Fruit fly (Drosophila melanogaster): ENCODE results near the gene Fer1HCH.

Fer1HCH gene

DNA sequence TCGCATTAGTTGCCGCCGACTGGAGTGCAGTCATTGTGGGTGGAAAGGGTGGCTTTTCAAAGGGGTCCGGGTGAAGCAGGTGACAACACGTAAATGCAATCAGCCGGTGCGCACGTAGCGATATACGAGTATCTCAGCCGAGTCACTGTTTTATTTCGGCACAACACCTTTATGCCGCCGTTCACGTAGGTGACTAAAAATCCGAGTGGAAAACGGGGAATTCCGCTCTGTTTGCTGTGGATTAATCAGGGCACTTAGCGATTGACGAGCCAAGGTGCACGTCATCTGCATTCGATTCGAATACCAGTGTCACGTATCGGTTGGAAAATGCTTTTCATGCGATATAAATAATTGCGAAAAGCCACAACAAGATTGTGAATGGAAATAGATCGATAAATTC is 18.5 kb upstream of the Fer1HCH start:
- no peak for TF ChIP-seq Vsx2 (GFP tag; optimal IDR thresholded peaks at IDR 0.05; ENCODE audit: partially characterized antibody)
- TF ChIP-seq woc (GFP tag; optimal IDR thresholded peaks at IDR 0.05), result no peak
- no peak for TF ChIP-seq Rel (GFP tag; optimal IDR thresholded peaks at IDR 0.05)
- peak; percentile 94 for TF ChIP-seq Rel (tag; optimal IDR thresholded peaks at IDR 0.05)
- TF ChIP-seq brk (GFP tag; optimal IDR thresholded peaks at IDR 0.05), result no peak
- no peak for TF ChIP-seq Dfd (GFP tag; optimal IDR thresholded peaks at IDR 0.05)
- TF ChIP-seq Sp1 (GFP tag; optimal IDR thresholded peaks at IDR 0.05), result no peak
- no peak for TF ChIP-seq Jra (GFP tag; optimal IDR thresholded peaks at IDR 0.05)
- no peak for TF ChIP-seq dmrt93B (GFP tag; optimal IDR thresholded peaks at IDR 0.05)

DNA sequence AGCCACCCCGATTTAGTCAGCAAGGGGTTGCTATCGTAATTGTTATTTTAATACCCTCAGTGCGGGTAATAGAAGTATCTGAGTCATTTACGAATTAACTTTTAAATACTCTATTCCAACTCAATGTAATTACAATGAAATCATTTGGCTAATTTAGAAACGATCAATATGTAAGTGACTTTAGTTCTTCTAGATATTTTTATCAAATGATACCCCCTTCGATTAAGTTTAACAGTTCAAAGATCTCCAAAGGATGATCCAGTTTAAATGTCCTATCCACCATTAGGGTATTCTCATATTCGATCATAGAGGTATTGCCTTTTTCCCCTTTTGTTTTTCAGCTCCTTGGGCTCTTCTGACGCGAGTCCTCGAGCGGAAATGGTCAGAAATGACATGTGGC is 5.9 kb upstream of the Fer1HCH start:
- TF ChIP-seq HLH106 (tag; optimal IDR thresholded peaks at IDR 0.05) (peak; percentile 5), woc (GFP tag; optimal IDR thresholded peaks at IDR 0.05) (peak; percentile 35), Hr83 (GFP tag; optimal IDR thresholded peaks at IDR 0.05; ENCODE audit: poor library complexity, severe bottlenecking) (no peak), Hnf4 (GFP tag; optimal IDR thresholded peaks at IDR 0.05) (no peak), foxo (GFP tag; optimal IDR thresholded peaks at IDR 0.05) (peak in 1 of 2 experiments; percentile 1), h (GFP tag; optimal IDR thresholded peaks at IDR 0.05) (no peak), fru (GFP tag; optimal IDR thresholded peaks at IDR 0.05) (peak; percentile 6), ey (GFP tag; optimal IDR thresholded peaks at IDR 0.05) (no peak)

DNA sequence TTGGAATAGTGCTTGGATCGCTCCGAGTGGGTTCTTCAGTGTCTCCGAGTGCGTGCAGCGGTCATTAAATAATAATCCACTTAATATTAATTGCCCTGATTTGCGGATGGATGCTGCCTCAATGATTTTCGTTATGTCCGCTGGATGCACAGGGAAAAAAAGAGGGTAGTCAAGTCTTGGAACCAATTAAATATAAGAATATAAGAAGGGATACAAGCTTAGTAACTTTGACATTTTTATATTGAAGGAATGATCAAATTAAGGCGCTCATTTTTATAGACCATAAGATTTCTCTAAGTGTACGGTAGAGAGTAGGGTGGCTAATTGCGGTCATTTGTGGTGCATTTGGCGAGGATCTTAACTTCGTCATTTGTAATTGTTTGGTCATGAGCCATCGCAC is 4.0 kb upstream of the Fer1HCH start:
- peak; percentile 33 for TF ChIP-seq rgr (GFP tag; optimal IDR thresholded peaks at IDR 0.05)
- no peak for TF ChIP-seq Mio (GFP tag; optimal IDR thresholded peaks at IDR 0.05)
- no peak for TF ChIP-seq CrebA (GFP tag; optimal IDR thresholded peaks at IDR 0.05; ENCODE audit: borderline replicate concordance)
- no peak for TF ChIP-seq tai (GFP tag; optimal IDR thresholded peaks at IDR 0.05)
- no peak for TF ChIP-seq Dif (GFP tag; optimal IDR thresholded peaks at IDR 0.05; ENCODE audit: partially characterized antibody)
- no peak for TF ChIP-seq N (GFP tag; optimal IDR thresholded peaks at IDR 0.05)
- TF ChIP-seq sage (GFP tag; optimal IDR thresholded peaks at IDR 0.05), result no peak
- TF ChIP-seq pan (optimal IDR thresholded peaks at IDR 0.05), result no peak
- TF ChIP-seq h (GFP tag; optimal IDR thresholded peaks at IDR 0.05), result peak; percentile 33
- TF ChIP-seq jim (GFP tag; optimal IDR thresholded peaks at IDR 0.05), result no peak
- no peak for TF ChIP-seq Abd-B (GFP tag; optimal IDR thresholded peaks at IDR 0.05)
- TF ChIP-seq Sp1 (GFP tag; optimal IDR thresholded peaks at IDR 0.05), result no peak
- no peak for TF ChIP-seq dl (GFP tag; optimal IDR thresholded peaks at IDR 0.05; ENCODE audit: insufficient read depth in 1 of 2, partially characterized antibody in 2 of 2)
- TF ChIP-seq Jra (GFP tag; optimal IDR thresholded peaks at IDR 0.05), result no peak
- TF ChIP-seq CG9705 (GFP tag; optimal IDR thresholded peaks at IDR 0.05), result no peak
- TF ChIP-seq lola (GFP tag; optimal IDR thresholded peaks at IDR 0.05), result no peak
- no peak for TF ChIP-seq br (GFP tag; optimal IDR thresholded peaks at IDR 0.05)
- no peak for TF ChIP-seq Hr78 (GFP tag; optimal IDR thresholded peaks at IDR 0.05)
- no peak for TF ChIP-seq dmrt93B (GFP tag; optimal IDR thresholded peaks at IDR 0.05)
- no peak for TF ChIP-seq Rel (GFP tag; optimal IDR thresholded peaks at IDR 0.05)
- no peak for TF ChIP-seq Rel (tag; optimal IDR thresholded peaks at IDR 0.05)
- peak in 1 of 2 experiments; percentile 18 for TF ChIP-seq foxo (GFP tag; optimal IDR thresholded peaks at IDR 0.05)
- TF ChIP-seq GATAd (GFP tag; optimal IDR thresholded peaks at IDR 0.05), result no peak
- TF ChIP-seq Myc (optimal IDR thresholded peaks at IDR 0.05), result no peak
- no peak for TF ChIP-seq sv (GFP tag; optimal IDR thresholded peaks at IDR 0.05)
- no peak for TF ChIP-seq usp (GFP tag; optimal IDR thresholded peaks at IDR 0.05)
- TF ChIP-seq Dfd (GFP tag; optimal IDR thresholded peaks at IDR 0.05), result no peak
- TF ChIP-seq Vsx2 (GFP tag; optimal IDR thresholded peaks at IDR 0.05; ENCODE audit: partially characterized antibody), result no peak
- no peak for TF ChIP-seq Hr83 (GFP tag; optimal IDR thresholded peaks at IDR 0.05; ENCODE audit: poor library complexity, severe bottlenecking)
- TF ChIP-seq HLH106 (tag; optimal IDR thresholded peaks at IDR 0.05), result peak; percentile 3
- TF ChIP-seq dsf (GFP tag; optimal IDR thresholded peaks at IDR 0.05; ENCODE audit: borderline replicate concordance), result no peak
- TF ChIP-seq Hnf4 (GFP tag; optimal IDR thresholded peaks at IDR 0.05), result peak; percentile 14
- no peak for TF ChIP-seq brk (GFP tag; optimal IDR thresholded peaks at IDR 0.05)
- TF ChIP-seq woc (GFP tag; optimal IDR thresholded peaks at IDR 0.05), result no peak
- no peak for TF ChIP-seq CG32264 (GFP tag; optimal IDR thresholded peaks at IDR 0.05)
- TF ChIP-seq psq (GFP tag; optimal IDR thresholded peaks at IDR 0.05), result no peak
- peak; percentile 2 for TF ChIP-seq ey (GFP tag; optimal IDR thresholded peaks at IDR 0.05)
- TF ChIP-seq fru (GFP tag; optimal IDR thresholded peaks at IDR 0.05), result no peak
- no peak for TF ChIP-seq OdsH (GFP tag; optimal IDR thresholded peaks at IDR 0.05)

Measured in whole organism, wandering third instar larva.